Worm (Caenorhabditis elegans): ENCODE measurements around the gene coq-6.
A peak's percentile ranks its signal among the peaks of the same experiment; 100 is the strongest.

The coq-6 gene

DNA sequence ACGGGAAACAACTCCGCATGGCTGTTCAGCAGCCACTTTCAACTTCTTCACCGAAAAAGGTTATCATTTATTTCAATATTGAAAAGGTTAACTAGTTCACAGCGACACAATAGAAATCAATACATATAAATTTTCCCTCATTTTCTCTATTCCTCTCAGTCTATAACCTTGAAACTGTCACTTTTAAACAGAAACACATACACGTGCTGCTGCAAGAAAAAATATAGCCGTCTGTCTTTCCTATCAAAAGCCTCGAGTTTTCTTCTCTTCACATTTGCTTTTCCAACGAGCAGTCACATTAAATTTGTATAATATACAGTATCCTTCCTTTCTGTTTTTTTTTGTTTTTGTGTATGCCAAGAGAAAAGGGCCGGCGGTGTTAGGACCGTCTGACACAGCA, 12.4 kb upstream of the coq-6 start:
- TF ChIP-seq hlh-30 (tag; optimal IDR thresholded peaks at IDR 0.05; ENCODE audit: insufficient read depth) (peak; percentile 56), snpc-1.2 (GFP tag; IDR thresholded peaks at IDR 0.05) (no peak), aha-1 (tag) (peak; percentile 53), nhr-77 (tag; optimal IDR thresholded peaks at IDR 0.05) (no peak), mdl-1 (tag; optimal IDR thresholded peaks at IDR 0.05) (peak; percentile 4 to 42), dve-1 (tag; optimal IDR thresholded peaks at IDR 0.05; ENCODE audit: insufficient read depth) (peak; percentile 6), mxl-3 (GFP tag; optimal IDR thresholded peaks at IDR 0.05) (peak; percentile 56)

DNA sequence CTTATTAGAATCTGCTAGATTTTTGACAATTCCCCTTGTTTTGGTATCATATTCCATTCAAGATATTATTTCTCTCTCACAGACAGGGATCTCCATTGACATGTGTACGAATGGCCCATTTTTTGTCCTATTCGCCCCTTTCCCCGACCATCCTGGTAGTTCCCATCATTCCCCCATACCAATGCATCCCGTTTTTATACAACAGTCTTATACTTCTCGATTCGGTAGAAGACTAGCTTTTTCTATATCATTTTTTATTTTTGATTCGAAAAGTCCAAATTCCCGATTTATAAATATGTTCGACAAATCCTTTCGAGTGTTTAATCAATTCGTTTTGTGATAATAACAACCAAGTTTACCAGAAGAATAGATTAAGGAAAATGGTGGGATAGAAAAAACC, 9.7 kb upstream of the coq-6 start:
- TF ChIP-seq ama-1 (optimal IDR thresholded peaks at IDR 0.05) = peak; percentile 34
- TF ChIP-seq nhr-77 (tag; optimal IDR thresholded peaks at IDR 0.05) = peak; percentile 56
- TF ChIP-seq ZK546.5 (tag; optimal IDR thresholded peaks at IDR 0.05) = no peak

DNA sequence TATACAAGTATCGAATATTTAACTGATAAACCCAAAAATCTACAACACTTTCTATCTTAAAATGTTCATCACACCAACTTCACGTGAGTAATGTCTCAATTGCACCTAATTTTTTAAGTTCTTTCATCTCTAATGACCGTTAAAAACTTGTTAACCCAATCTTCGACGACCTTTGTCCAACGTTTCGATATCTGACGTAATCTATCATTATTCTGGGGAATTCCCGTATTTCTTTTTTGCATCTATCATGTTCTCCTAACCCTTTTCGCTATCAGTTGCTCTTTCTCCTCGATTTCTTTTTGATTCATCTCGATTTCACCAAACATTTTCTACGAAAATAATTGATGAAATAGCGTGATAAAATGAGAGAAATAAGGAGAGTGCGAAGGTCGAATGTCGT, 8.9 kb upstream of the coq-6 start:
- TF ChIP-seq zfp-3 (GFP tag; conservative IDR thresholded peaks at IDR 0.05) = no peak
- no peak for TF ChIP-seq cey-2 (tag; optimal IDR thresholded peaks at IDR 0.05; ENCODE audit: borderline replicate concordance, insufficient read depth)
- TF ChIP-seq nhr-77 (tag; optimal IDR thresholded peaks at IDR 0.05) = no peak
- peak; percentile 93 for TF ChIP-seq aha-1 (tag)
- no peak for TF ChIP-seq mdt-29 (GFP tag; IDR thresholded peaks at IDR 0.05)
- peak; percentile 25 for TF ChIP-seq hlh-30 (tag; optimal IDR thresholded peaks at IDR 0.05; ENCODE audit: insufficient read depth)
- no peak for TF ChIP-seq duxl-1 (tag; optimal IDR thresholded peaks at IDR 0.05; ENCODE audit: poor library complexity)
- no peak for TF ChIP-seq lim-7 (GFP tag; IDR thresholded peaks at IDR 0.05)
- peak; percentile 54 for TF ChIP-seq dmd-6 (GFP tag; IDR thresholded peaks at IDR 0.05)
- TF ChIP-seq ceh-20 (GFP tag; IDR thresholded peaks at IDR 0.05) = peak; percentile 39; the same call in 1 of the 2 replicates
- TF ChIP-seq nhr-6 (tag; optimal IDR thresholded peaks at IDR 0.05) = no peak
- TF ChIP-seq dve-1 (tag; optimal IDR thresholded peaks at IDR 0.05; ENCODE audit: insufficient read depth) = peak; percentile 13
- peak in 1 of 2 experiments; percentile 28 for TF ChIP-seq mdl-1 (tag; optimal IDR thresholded peaks at IDR 0.05)
- TF ChIP-seq nhr-48 (tag; optimal IDR thresholded peaks at IDR 0.05) = peak; percentile 88
- no peak for TF ChIP-seq ceh-62 (tag; optimal IDR thresholded peaks at IDR 0.05)
- TF ChIP-seq dmd-9 (GFP tag; IDR thresholded peaks at IDR 0.05) = no peak
- no peak for TF ChIP-seq hmg-1.1 (GFP tag; IDR thresholded peaks at IDR 0.05)
- no peak for TF ChIP-seq ceh-82 (tag; optimal IDR thresholded peaks at IDR 0.05)
- TF ChIP-seq jun-1 (tag; optimal IDR thresholded peaks at IDR 0.05) = no peak
- no peak for TF ChIP-seq Y75B8A.6 (GFP tag; IDR thresholded peaks at IDR 0.05)
- peak; percentile 68; the same call in 1 of the 2 replicates for TF ChIP-seq mxl-2 (GFP tag; conservative IDR thresholded peaks at IDR 0.05)
- peak; percentile 6 for TF ChIP-seq mep-1 (tag; optimal IDR thresholded peaks at IDR 0.05)
- no peak for TF ChIP-seq aly-2 (tag; optimal IDR thresholded peaks at IDR 0.05)
- no peak for TF ChIP-seq arid-1 (GFP tag; conservative IDR thresholded peaks at IDR 0.05)
- TF ChIP-seq ctbp-1 (GFP tag; IDR thresholded peaks at IDR 0.05) = no peak
- TF ChIP-seq mxl-3 (GFP tag; optimal IDR thresholded peaks at IDR 0.05) = no peak
- TF ChIP-seq hlh-11 (tag; optimal IDR thresholded peaks at IDR 0.05) = peak; percentile 69
- no peak for TF ChIP-seq nhr-41 (GFP tag; IDR thresholded peaks at IDR 0.05)
- peak; percentile 1 for TF ChIP-seq nhr-11 (tag; optimal IDR thresholded peaks at IDR 0.05)
- TF ChIP-seq nhr-28 (tag; optimal IDR thresholded peaks at IDR 0.05) = peak; percentile 37
- no peak for TF ChIP-seq ama-1 (optimal IDR thresholded peaks at IDR 0.05)
- no peak for TF ChIP-seq daf-16 (GFP tag; optimal IDR thresholded peaks at IDR 0.05)
- TF ChIP-seq daf-16 (tag; optimal IDR thresholded peaks at IDR 0.05) = peak; percentile 37
- TF ChIP-seq zag-1 (tag; optimal IDR thresholded peaks at IDR 0.05) = no peak
- TF ChIP-seq snpc-1.2 (GFP tag; IDR thresholded peaks at IDR 0.05) = no peak
- no peak for TF ChIP-seq daf-19 (GFP tag; conservative IDR thresholded peaks at IDR 0.05)
- peak in 1 of 2 experiments; percentile 90 for TF ChIP-seq unc-62 (GFP tag; optimal IDR thresholded peaks at IDR 0.05 in 1 of 2)
- no peak for TF ChIP-seq unc-62 (tag; optimal IDR thresholded peaks at IDR 0.05)

All from whole organism, L4 larva.